Worm (Caenorhabditis elegans) whole organism, early embryonic: Measurements from ENCODE around the gene T14G8.3.

Experiments used
- F13C5.2 ChIP-seq: sonication (generic microtip); optimal IDR thresholded peaks from 2 replicates; lab custom pipeline; 2017; ENCODE audit warnings: mild to moderate bottlenecking, missing genetic modification characterization, inconsistent platforms, missing compliant biosample characterization
- aly-1 ChIP-seq: sonication (generic microtip); optimal IDR thresholded peaks from 2 replicates; lab custom pipeline; 2016; ENCODE audit warnings: missing genetic modification characterization, missing compliant biosample characterization
- ama-1 ChIP-seq: fragments of 150-350 bp; optimal IDR thresholded peaks from 2 replicates; lab custom pipeline; 2014
- ceh-13 ChIP-seq: fragments of 200-800 bp; sonication (Bioruptor generic); optimal IDR thresholded peaks from 2 replicates; lab custom pipeline; 2018; ENCODE audit warnings: mild to moderate bottlenecking, missing genetic modification characterization, missing compliant biosample characterization
- hmbx-1 ChIP-seq: sonication (generic microtip); optimal IDR thresholded peaks from 2 replicates; lab custom pipeline; 2016; ENCODE audit warnings: mild to moderate bottlenecking, missing genetic modification characterization, missing compliant biosample characterization
- hmg-4 ChIP-seq: fragments of 200-800 bp; sonication (Bioruptor generic); optimal IDR thresholded peaks from 2 replicates; lab custom pipeline; 2018; ENCODE audit warnings: mild to moderate bottlenecking, missing genetic modification characterization, missing compliant biosample characterization
- hnd-1 ChIP-seq: sonication (generic microtip); optimal IDR thresholded peaks from 2 replicates; lab custom pipeline; 2016; ENCODE audit warnings: missing genetic modification characterization, missing compliant biosample characterization
- pes-1 ChIP-seq: fragments of 200-800 bp; sonication (Bioruptor generic); IDR thresholded peaks from 2 replicates; pipeline ENCODE4 v1.3.6; 2022; ENCODE audit warnings: missing genetic modification reagents, missing genetic modification characterization, missing compliant biosample characterization
- scrt-1 ChIP-seq: fragments of 200-800 bp; sonication (Bioruptor generic); IDR thresholded peaks from 2 replicates; pipeline ENCODE4 v1.3.6; 2022; ENCODE audit warnings: missing genetic modification characterization, missing compliant biosample characterization
- tbx-11 ChIP-seq: fragments of 200-800 bp; sonication (Bioruptor generic); IDR thresholded peaks from 2 replicates; pipeline ENCODE4 v1.3.6; 2022; ENCODE audit warnings: missing genetic modification characterization, missing compliant biosample characterization
- tbx-37 ChIP-seq: fragments of 200-800 bp; sonication (Bioruptor generic); conservative IDR thresholded peaks from 2 replicates; pipeline ENCODE4 v1.3.6; 2022; ENCODE audit warnings: missing genetic modification reagents, missing genetic modification characterization, missing compliant biosample characterization
- tra-4 ChIP-seq: sonication (generic microtip); optimal IDR thresholded peaks from 2 replicates; lab custom pipeline; 2017; ENCODE audit warnings: missing genetic modification characterization, missing compliant biosample characterization

ce11 chrX:12863262-12863661 is 2.2 kb downstream of the T14G8.3 start:
- TF ChIP-seq pes-1 (GFP tag; lab: Robert Waterston, UW): no peak
- TF ChIP-seq ama-1: no peak
- no peak for TF ChIP-seq scrt-1
- TF ChIP-seq tra-4 (tag; lab: Kevin White, UChicago): no peak
- TF ChIP-seq tbx-11: no peak
- TF ChIP-seq aly-1 (tag; lab: Kevin White, UChicago): no peak
- no peak for TF ChIP-seq tbx-37 (GFP tag; lab: Robert Waterston, UW)
- TF ChIP-seq ceh-13 (GFP tag; lab: Kevin White, UChicago): no peak
- TF ChIP-seq hnd-1 (tag; lab: Kevin White, UChicago): no peak
- TF ChIP-seq hmg-4: no peak
- no peak for TF ChIP-seq hmbx-1 (tag; lab: Kevin White, UChicago)
- TF ChIP-seq F13C5.2 (tag; lab: Kevin White, UChicago): no peak
